Fruit fly (Drosophila melanogaster): ENCODE data around the gene sturkopf.

Gene sturkopf

DNA sequence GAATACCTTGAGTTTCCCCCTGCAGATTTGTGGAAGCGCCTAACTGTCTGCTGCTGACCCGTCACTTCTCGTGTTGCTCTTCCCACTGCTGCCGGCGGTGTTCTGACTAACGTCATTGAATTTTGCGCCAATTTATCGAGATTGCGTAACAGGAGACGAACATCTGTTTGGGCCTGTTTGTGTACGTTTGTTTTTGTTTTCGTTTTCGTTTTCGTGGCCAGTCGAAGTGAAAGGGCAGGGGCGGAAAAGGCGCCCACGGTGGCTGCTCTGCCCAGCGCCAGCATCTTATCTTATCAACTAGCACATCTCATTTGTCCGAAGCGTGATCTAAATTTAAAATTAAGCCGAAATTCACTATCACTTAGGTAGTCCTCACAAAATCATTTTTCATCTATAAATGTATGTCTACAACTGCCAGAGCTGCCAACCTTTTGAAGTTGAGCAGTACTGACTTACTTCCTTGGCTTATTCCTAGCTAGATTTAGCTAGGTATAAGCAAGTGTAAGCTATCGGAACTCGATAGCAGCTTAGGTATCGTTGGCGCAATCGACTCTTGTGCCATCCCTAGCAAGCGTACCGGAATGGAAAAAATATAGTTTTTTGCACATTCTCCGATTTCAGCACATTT is 6.1 kb downstream of the sturkopf start, which contains the start of the genes Ctr9 and Nt5a (continued):
- peak; percentile 18 for TF ChIP-seq zen (tag; optimal IDR thresholded peaks at IDR 0.05)
- no peak; the same call in 1 of the 2 replicates for TF ChIP-seq CG10366 (GFP tag; IDR thresholded peaks at IDR 0.05)
- no peak for TF ChIP-seq lov (optimal IDR thresholded peaks at IDR 0.05)
- TF ChIP-seq lov (GFP tag; IDR thresholded peaks at IDR 0.05) = no peak
- no peak for TF ChIP-seq CG14050 (GFP tag; IDR thresholded peaks at IDR 0.05)
- no peak for TF ChIP-seq bcd (GFP tag; optimal IDR thresholded peaks at IDR 0.05)
- TF ChIP-seq pb (GFP tag; optimal IDR thresholded peaks at IDR 0.05) = peak; percentile 5
- no peak for TF ChIP-seq D19A (tag; optimal IDR thresholded peaks at IDR 0.05)
- no peak for TF ChIP-seq gt (GFP tag; IDR thresholded peaks at IDR 0.05)
- TF ChIP-seq lab (GFP tag; optimal IDR thresholded peaks at IDR 0.05) = no peak
- TF ChIP-seq CG7271 (tag; optimal IDR thresholded peaks at IDR 0.05) = no peak
- TF ChIP-seq CG10321 (GFP tag; IDR thresholded peaks at IDR 0.05) = no peak
- TF ChIP-seq ato (GFP tag; IDR thresholded peaks at IDR 0.05; ENCODE audit: partially characterized antibody) = peak; percentile 66
- TF ChIP-seq shn (GFP tag; optimal IDR thresholded peaks at IDR 0.05) = peak; percentile 76
- TF ChIP-seq eve (GFP tag; optimal IDR thresholded peaks at IDR 0.05) = no peak
- TF ChIP-seq CG12391 (tag; optimal IDR thresholded peaks at IDR 0.05) = peak; percentile 61
- TF ChIP-seq zen2 (GFP tag; IDR thresholded peaks at IDR 0.05; ENCODE audit: partially characterized antibody) = peak; percentile 57
- TF ChIP-seq Atf-2 (GFP tag; optimal IDR thresholded peaks at IDR 0.05) = no peak
- no peak for TF ChIP-seq dan (GFP tag; IDR thresholded peaks at IDR 0.05)
- TF ChIP-seq Dp (GFP tag; optimal IDR thresholded peaks at IDR 0.05) = peak; percentile 55
- peak; percentile 38 for TF ChIP-seq CG18599 (GFP tag; optimal IDR thresholded peaks at IDR 0.05)
- no peak for TF ChIP-seq esg (GFP tag; conservative IDR thresholded peaks at IDR 0.05)
- TF ChIP-seq CG10274 (GFP tag; optimal IDR thresholded peaks at IDR 0.05) = no peak
- TF ChIP-seq tx (GFP tag; optimal IDR thresholded peaks at IDR 0.05) = peak; percentile 79
- peak; percentile 76 for TF ChIP-seq Antp (GFP tag; optimal IDR thresholded peaks at IDR 0.05)
- no peak for TF ChIP-seq CG10209 (GFP tag; optimal IDR thresholded peaks at IDR 0.05)
- TF ChIP-seq al (GFP tag; IDR thresholded peaks at IDR 0.05) = peak; percentile 32; the same call in 1 of the 2 replicates
- TF ChIP-seq gcm (GFP tag; optimal IDR thresholded peaks at IDR 0.05) = no peak
- peak; percentile 45 for TF ChIP-seq CG11398 (GFP tag; optimal IDR thresholded peaks at IDR 0.05)
- peak; percentile 33 for TF ChIP-seq CG13123 (GFP tag; optimal IDR thresholded peaks at IDR 0.05)
- TF ChIP-seq CkIIα-i1 (GFP tag; IDR thresholded peaks at IDR 0.05) = no peak
- no peak for TF ChIP-seq CG43689 (GFP tag; IDR thresholded peaks at IDR 0.05)
- TF ChIP-seq Doc3 (GFP tag; IDR thresholded peaks at IDR 0.05; ENCODE audit: partially characterized antibody) = peak; percentile 65
- TF ChIP-seq CG18011 (GFP tag; optimal IDR thresholded peaks at IDR 0.05) = peak; percentile 42
- TF ChIP-seq CG7357 (GFP tag; IDR thresholded peaks at IDR 0.05) = peak; percentile 7; the same call in 1 of the 3 replicates
- no peak for TF ChIP-seq CG2202 (tag; optimal IDR thresholded peaks at IDR 0.05)
- TF ChIP-seq Myb (GFP tag; optimal IDR thresholded peaks at IDR 0.05) = peak; percentile 72
- no peak for TF ChIP-seq onecut (GFP tag; IDR thresholded peaks at IDR 0.05)
- TF ChIP-seq maf-S (GFP tag; optimal IDR thresholded peaks at IDR 0.05) = peak; percentile 45
- peak; percentile 41 for TF ChIP-seq grn (GFP tag; optimal IDR thresholded peaks at IDR 0.05)
- TF ChIP-seq E2f1 (GFP tag; IDR thresholded peaks at IDR 0.05) = no peak
- no peak for TF ChIP-seq CG31365 (tag; optimal IDR thresholded peaks at IDR 0.05)
- no peak for TF ChIP-seq CG10565 (GFP tag; optimal IDR thresholded peaks at IDR 0.05)
- TF ChIP-seq CG12219 (GFP tag; optimal IDR thresholded peaks at IDR 0.05) = no peak
- peak; percentile 96 for TF ChIP-seq Med (GFP tag)
- TF ChIP-seq mam (GFP tag; optimal IDR thresholded peaks at IDR 0.05) = peak; percentile 81
- no peak for TF ChIP-seq cato (GFP tag; optimal IDR thresholded peaks at IDR 0.05; ENCODE audit: borderline replicate concordance)
- TF ChIP-seq Sox102F (GFP tag; optimal IDR thresholded peaks at IDR 0.05) = no peak
- peak; percentile 38 for TF ChIP-seq Mad (GFP tag; optimal IDR thresholded peaks at IDR 0.05)
- TF ChIP-seq BtbVII (GFP tag; optimal IDR thresholded peaks at IDR 0.05) = no peak

All from whole organism, embryonic.